Worm (Caenorhabditis elegans): Measurements from ENCODE around the gene F54C8.6.
"Not testable (repeated sequence)": the region's sequence is repeated elsewhere in the genome, so short reads cannot be mapped to it uniquely, and the experiment has no call there.

ce11 chrIII:9445699-9446098 is 4.0 kb downstream of the F54C8.6 start:
- TF ChIP-seq Y53G8AR.9 (GFP tag; conservative IDR thresholded peaks at IDR 0.05); attf-6 (GFP tag; IDR thresholded peaks at IDR 0.05); unc-62 (GFP tag; optimal IDR thresholded peaks at IDR 0.05); sptf-2 (GFP tag; optimal IDR thresholded peaks at IDR 0.05); hlh-26 (GFP tag; conservative IDR thresholded peaks at IDR 0.05); ztf-3 (GFP tag; optimal IDR thresholded peaks at IDR 0.05); athp-1 (tag; optimal IDR thresholded peaks at IDR 0.05); madf-10 (tag; optimal IDR thresholded peaks at IDR 0.05); ets-4 (GFP tag; optimal IDR thresholded peaks at IDR 0.05); nfya-1 (tag; optimal IDR thresholded peaks at IDR 0.05; ENCODE audit: borderline replicate concordance, insufficient read depth); F52B5.7 (tag; optimal IDR thresholded peaks at IDR 0.05): not testable (repeated sequence)
